Worm (Caenorhabditis elegans) whole organism, L2 larva: ENCODE results near the gene T27D12.1.

ENCODE experiments used
- F13H6.1 ChIP-seq: sonication (generic microtip); optimal IDR thresholded peaks from 2 replicates; lab custom pipeline; 2016; ENCODE audit warnings: missing genetic modification characterization, missing compliant biosample characterization
- R02D3.7 ChIP-seq: fragments of 150-350 bp; optimal IDR thresholded peaks from 2 replicates; lab custom pipeline; 2014; ENCODE audit warnings: missing biosample characterization, missing genetic modification characterization
- Y55F3AM.14 ChIP-seq: fragments of 200-800 bp; sonication (Bioruptor generic); optimal IDR thresholded peaks from 2 replicates; lab custom pipeline; 2018; ENCODE audit warnings: mild to moderate bottlenecking, missing genetic modification characterization, missing compliant biosample characterization
- ZK546.5 ChIP-seq: sonication (generic microtip); optimal IDR thresholded peaks from 2 replicates; lab custom pipeline; 2017; ENCODE audit warnings: missing biosample characterization, missing genetic modification characterization
- ama-1 ChIP-seq: fragments of 150-350 bp; optimal IDR thresholded peaks from 2 replicates; lab custom pipeline; 2018; ENCODE audit warnings: inconsistent platforms
- blmp-1 ChIP-seq: sonication (generic microtip); optimal IDR thresholded peaks from 2 replicates; lab custom pipeline; 2017; ENCODE audit warnings: missing genetic modification characterization, mild to moderate bottlenecking, missing compliant biosample characterization, antibody characterized with exemption, moderate library complexity; ENCODE audit not compliant: insufficient read depth
- ceh-16 ChIP-seq: fragments of 150-350 bp; optimal IDR thresholded peaks from 2 replicates; lab custom pipeline; 2014; ENCODE audit warnings: missing biosample characterization, missing genetic modification characterization
- ceh-82 ChIP-seq: fragments of 150-350 bp; optimal IDR thresholded peaks from 2 replicates; lab custom pipeline; 2014; ENCODE audit warnings: missing biosample characterization, missing genetic modification characterization
- crh-2 ChIP-seq: sonication (generic microtip); optimal IDR thresholded peaks from 2 replicates; lab custom pipeline; 2017; ENCODE audit warnings: missing biosample characterization, missing genetic modification characterization
- dmd-4 ChIP-seq: sonication (generic microtip); optimal IDR thresholded peaks from 2 replicates; lab custom pipeline; 2017; ENCODE audit warnings: missing biosample characterization, missing genetic modification characterization
- egl-27 ChIP-seq: sonication (generic microtip); optimal IDR thresholded peaks from 3 replicates; lab custom pipeline; 2017; ENCODE audit warnings: missing biosample characterization, missing genetic modification reagents, missing genetic modification characterization
- elt-1 ChIP-seq: fragments of 150-350 bp; optimal IDR thresholded peaks from 2 replicates; lab custom pipeline; 2014; ENCODE audit warnings: missing biosample characterization, missing genetic modification characterization
- elt-3 ChIP-seq: sonication (generic microtip); optimal IDR thresholded peaks from 2 replicates; lab custom pipeline; 2017; ENCODE audit warnings: missing biosample characterization, missing genetic modification characterization
- fos-1 ChIP-seq: fragments of 150-350 bp; optimal IDR thresholded peaks from 2 replicates; lab custom pipeline; 2014; ENCODE audit warnings: missing biosample characterization, missing genetic modification characterization
- gmeb-1 ChIP-seq: fragments of 150-350 bp; optimal IDR thresholded peaks from 2 replicates; lab custom pipeline; 2014; ENCODE audit warnings: missing biosample characterization, missing genetic modification characterization
- lin-13 ChIP-seq: fragments of 150-350 bp; optimal IDR thresholded peaks from 2 replicates; lab custom pipeline; 2014; ENCODE audit warnings: missing biosample characterization, missing genetic modification reagents, missing genetic modification characterization
- lsy-2 ChIP-seq, 2 experiments: fragments of 150-350 bp in 1 of 2; sonication (generic microtip) in 1 of 2; optimal IDR thresholded peaks; 2 replicates each; lab custom pipeline; 2014 to 2017; ENCODE audit warnings: missing biosample characterization in 2 of 2, missing genetic modification characterization in 2 of 2
- mab-5 ChIP-seq: fragments of 150-350 bp; optimal IDR thresholded peaks from 2 replicates; lab custom pipeline; 2014; ENCODE audit warnings: missing biosample characterization, missing genetic modification characterization
- mbf-1 ChIP-seq: sonication (generic microtip); optimal IDR thresholded peaks from 2 replicates; lab custom pipeline; 2017; ENCODE audit warnings: missing biosample characterization, missing genetic modification characterization
- mdl-1 ChIP-seq, 2 experiments: fragments of 150-350 bp in 1 of 2; sonication (generic microtip) in 1 of 2; optimal IDR thresholded peaks; 2 replicates each; lab custom pipeline; 2017; ENCODE audit warnings: missing biosample characterization in 2 of 2, missing genetic modification characterization in 2 of 2
- nhr-10 ChIP-seq: sonication (generic microtip); optimal IDR thresholded peaks from 2 replicates; lab custom pipeline; 2017; ENCODE audit warnings: missing biosample characterization, missing genetic modification characterization
- nhr-11 ChIP-seq: fragments of 150-350 bp; optimal IDR thresholded peaks from 2 replicates; lab custom pipeline; 2014; ENCODE audit warnings: missing biosample characterization, missing genetic modification characterization
- nhr-12 ChIP-seq: fragments of 150-350 bp; optimal IDR thresholded peaks from 2 replicates; lab custom pipeline; 2014; ENCODE audit warnings: missing biosample characterization, missing genetic modification characterization
- nhr-129 ChIP-seq: fragments of 150-350 bp; optimal IDR thresholded peaks from 2 replicates; lab custom pipeline; 2014; ENCODE audit warnings: missing biosample characterization, missing genetic modification characterization
- nhr-21 ChIP-seq: fragments of 150-350 bp; optimal IDR thresholded peaks from 2 replicates; lab custom pipeline; 2014; ENCODE audit warnings: missing biosample characterization, missing genetic modification characterization
- nhr-25 ChIP-seq: fragments of 150-350 bp; sonication (generic microtip); optimal IDR thresholded peaks from 3 replicates; lab custom pipeline; 2014; ENCODE audit warnings: missing biosample characterization, missing genetic modification characterization
- nhr-6 ChIP-seq: fragments of 150-350 bp; optimal IDR thresholded peaks from 2 replicates; lab custom pipeline; 2014; ENCODE audit warnings: missing biosample characterization, missing genetic modification characterization
- nhr-77 ChIP-seq: fragments of 150-350 bp; optimal IDR thresholded peaks from 2 replicates; lab custom pipeline; 2014; ENCODE audit warnings: missing biosample characterization, missing genetic modification characterization
- sem-4 ChIP-seq: fragments of 150-350 bp; optimal IDR thresholded peaks from 2 replicates; lab custom pipeline; 2014; ENCODE audit warnings: missing biosample characterization, missing genetic modification reagents, missing genetic modification characterization
- skn-1 ChIP-seq: sonication (generic microtip); optimal IDR thresholded peaks from 2 replicates; lab custom pipeline; 2017; ENCODE audit warnings: missing biosample characterization, missing genetic modification characterization
- sma-3 ChIP-seq: sonication (generic microtip); optimal IDR thresholded peaks from 2 replicates; lab custom pipeline; 2016; ENCODE audit warnings: missing genetic modification reagents, missing genetic modification characterization, missing compliant biosample characterization
- snpc-4 ChIP-seq: fragments of 150-350 bp; optimal IDR thresholded peaks from 2 replicates; lab custom pipeline; 2014; ENCODE audit warnings: missing biosample characterization, missing genetic modification characterization
- unc-39 ChIP-seq: fragments of 150-350 bp; optimal IDR thresholded peaks from 2 replicates; lab custom pipeline; 2014; ENCODE audit warnings: missing biosample characterization, missing genetic modification characterization
- unc-55 ChIP-seq: fragments of 150-350 bp; sonication (generic microtip); optimal IDR thresholded peaks from 3 replicates; lab custom pipeline; 2014; ENCODE audit warnings: missing biosample characterization, missing genetic modification reagents, missing genetic modification characterization
- zag-1 ChIP-seq: fragments of 150-350 bp; optimal IDR thresholded peaks from 2 replicates; lab custom pipeline; 2014; ENCODE audit warnings: missing biosample characterization, missing genetic modification characterization

Gene T27D12.1

DNA sequence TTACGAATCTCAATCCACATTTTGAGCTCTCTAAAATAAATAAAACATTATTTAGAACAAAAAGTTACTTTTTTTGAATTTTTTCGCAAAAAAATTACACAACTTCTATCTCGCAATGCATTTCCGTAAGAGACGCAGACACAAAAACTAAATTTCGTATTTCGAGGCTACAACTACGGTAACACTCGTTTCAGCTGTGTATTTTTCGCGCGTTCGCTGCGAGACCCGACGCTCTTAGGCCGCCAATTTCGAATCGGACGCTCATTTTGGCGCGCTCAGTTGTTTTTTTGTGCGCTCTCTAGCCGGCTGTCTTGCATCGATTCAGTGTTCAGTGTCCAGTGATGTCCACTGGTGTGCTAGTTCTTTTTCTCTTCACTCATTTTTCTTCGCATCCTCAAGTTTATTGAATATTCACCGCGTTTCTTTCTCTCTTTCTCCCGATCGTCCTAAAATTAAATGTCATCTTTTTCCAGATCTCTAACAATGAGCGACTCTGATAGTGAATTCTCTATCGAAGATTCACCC, 32.3 kb downstream of the T27D12.1 start, which contains the start of the genes npp-3 and top-2 (continued):
- TF ChIP-seq mab-5 (tag; lab: Kevin White, UChicago): peak; percentile 85
- TF ChIP-seq sem-4 (tag; lab: Kevin White, UChicago): peak; percentile 69
- TF ChIP-seq mbf-1 (tag; lab: Kevin White, UChicago): no peak
- TF ChIP-seq ama-1: no peak
- peak; percentile 99 for TF ChIP-seq lsy-2 (tag; optimal IDR thresholded peaks at IDR 0.05; lab: Kevin White, UChicago)
- no peak for TF ChIP-seq nhr-12 (tag; lab: Kevin White, UChicago)
- peak; percentile 96 for TF ChIP-seq crh-2 (tag; lab: Kevin White, UChicago)
- peak; percentile 78 for TF ChIP-seq zag-1 (tag; lab: Kevin White, UChicago)
- peak; percentile 75 for TF ChIP-seq ceh-16 (tag; lab: Kevin White, UChicago)
- TF ChIP-seq sma-3 (GFP tag; lab: Kevin White, UChicago): peak; percentile 89
- TF ChIP-seq gmeb-1 (tag; lab: Kevin White, UChicago): peak; percentile 98
- peak; percentile 79 for TF ChIP-seq nhr-6 (tag; lab: Kevin White, UChicago)
- peak; percentile 91 for TF ChIP-seq F13H6.1
- peak; percentile 45 for TF ChIP-seq ceh-82 (tag; lab: Kevin White, UChicago)
- peak; percentile 68 for TF ChIP-seq Y55F3AM.14 (GFP tag; lab: Kevin White, UChicago)
- TF ChIP-seq mdl-1 (tag; optimal IDR thresholded peaks at IDR 0.05; lab: Kevin White, UChicago): peak in 1 of 2 experiments; percentile 62
- no peak for TF ChIP-seq elt-1 (tag; lab: Kevin White, UChicago)
- peak; percentile 72 for TF ChIP-seq R02D3.7 (tag; lab: Kevin White, UChicago)
- peak; percentile 79 for TF ChIP-seq ZK546.5 (tag; lab: Kevin White, UChicago)

DNA sequence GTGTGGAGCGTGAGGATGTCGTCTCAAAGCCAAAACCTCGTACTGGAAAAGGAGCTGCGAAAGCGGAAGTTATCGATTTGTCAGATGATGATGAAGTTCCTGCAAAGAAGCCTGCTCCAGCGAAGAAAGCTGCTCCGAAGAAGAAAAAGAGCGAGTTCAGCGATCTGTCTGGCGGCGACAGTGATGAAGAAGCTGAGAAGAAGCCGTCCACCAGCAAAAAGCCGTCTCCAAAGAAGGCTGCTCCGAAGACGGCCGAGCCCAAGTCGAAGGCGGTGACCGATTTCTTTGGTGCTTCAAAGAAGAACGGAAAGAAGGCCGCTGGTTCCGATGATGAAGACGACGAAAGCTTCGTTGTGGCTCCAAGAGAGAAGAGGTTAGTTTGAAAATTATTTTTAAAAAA, 37.4 kb downstream of the T27D12.1 start:
- TF ChIP-seq ZK546.5 (tag; lab: Kevin White, UChicago): no peak
- no peak for TF ChIP-seq nhr-6 (tag; lab: Kevin White, UChicago)
- no peak for TF ChIP-seq zag-1 (tag; lab: Kevin White, UChicago)
- TF ChIP-seq gmeb-1 (tag; lab: Kevin White, UChicago): no peak
- no peak for TF ChIP-seq dmd-4 (tag; lab: Kevin White, UChicago)
- no peak for TF ChIP-seq ama-1
- no peak for TF ChIP-seq sma-3 (GFP tag; lab: Kevin White, UChicago)
- TF ChIP-seq nhr-21 (tag; lab: Kevin White, UChicago): no peak
- no peak for TF ChIP-seq mdl-1 (tag; optimal IDR thresholded peaks at IDR 0.05; lab: Kevin White, UChicago)
- TF ChIP-seq lin-13 (GFP tag; lab: Kevin White, UChicago): no peak
- TF ChIP-seq snpc-4 (tag; lab: Kevin White, UChicago): no peak
- no peak for TF ChIP-seq blmp-1 (tag; lab: Kevin White, UChicago)

DNA sequence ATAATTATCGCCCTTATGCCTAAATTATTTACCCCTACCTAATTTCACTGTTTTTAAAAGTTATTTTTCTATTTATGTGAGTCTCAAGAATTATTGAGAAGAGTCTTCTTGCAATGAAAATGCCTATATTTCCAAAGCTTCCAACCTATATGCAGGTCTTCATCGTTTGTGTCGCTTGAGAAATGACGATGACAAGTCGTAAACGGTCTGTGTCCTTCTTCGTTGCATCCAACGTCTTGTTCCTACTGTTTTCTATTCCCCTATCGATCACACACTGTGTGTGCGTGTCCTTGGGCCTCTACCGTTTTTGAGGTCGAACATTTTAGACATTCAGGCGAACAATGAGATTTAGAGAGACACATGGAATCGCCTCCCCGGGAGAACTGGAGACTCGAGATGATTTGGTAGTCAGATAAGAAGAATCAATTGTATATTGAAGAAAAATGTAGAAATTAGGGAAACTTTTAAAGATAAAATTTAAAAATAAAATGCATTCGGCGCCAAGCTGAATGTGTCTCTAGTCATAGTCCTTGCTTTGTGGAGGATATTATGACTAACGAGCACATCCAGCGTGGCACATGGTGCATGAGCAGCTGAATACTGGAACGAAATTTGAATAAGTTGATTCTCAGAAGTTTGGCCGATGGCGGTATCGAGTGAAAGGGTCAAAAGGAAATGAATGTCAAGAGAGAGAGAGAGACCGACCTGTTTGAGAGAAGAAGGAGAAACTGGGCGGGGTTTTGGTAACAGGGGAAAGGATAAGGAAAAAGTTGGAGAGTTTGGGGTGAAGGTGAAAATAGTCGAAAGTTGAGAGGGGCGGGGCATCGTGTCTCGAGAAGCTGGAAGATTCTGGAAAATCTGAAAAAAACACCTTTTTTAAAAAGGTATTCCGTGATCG, 38.3 kb downstream of the T27D12.1 start:
- TF ChIP-seq nhr-129 (tag; lab: Kevin White, UChicago): peak; percentile 36
- TF ChIP-seq nhr-10 (tag; lab: Kevin White, UChicago): no peak
- peak; percentile 97 for TF ChIP-seq blmp-1 (tag; lab: Kevin White, UChicago)
- TF ChIP-seq unc-55 (GFP tag; lab: Kevin White, UChicago): no peak
- no peak for TF ChIP-seq unc-39
- peak; percentile 69 for TF ChIP-seq nhr-25 (tag; lab: Kevin White, UChicago)
- no peak for TF ChIP-seq ZK546.5 (tag; lab: Kevin White, UChicago)
- TF ChIP-seq elt-1 (tag; lab: Kevin White, UChicago): no peak
- TF ChIP-seq gmeb-1 (tag; lab: Kevin White, UChicago): no peak
- TF ChIP-seq nhr-77 (tag; lab: Kevin White, UChicago): no peak
- peak; percentile 10 for TF ChIP-seq ceh-16 (tag; lab: Kevin White, UChicago)
- TF ChIP-seq mbf-1 (tag; lab: Kevin White, UChicago): no peak
- no peak for TF ChIP-seq elt-3
- peak; percentile 17 for TF ChIP-seq crh-2 (tag; lab: Kevin White, UChicago)
- peak; percentile 64 for TF ChIP-seq ama-1
- TF ChIP-seq skn-1 (tag; lab: Kevin White, UChicago): no peak
- TF ChIP-seq nhr-11: no peak
- no peak for TF ChIP-seq mdl-1 (tag; optimal IDR thresholded peaks at IDR 0.05; lab: Kevin White, UChicago)
- no peak for TF ChIP-seq ceh-82 (tag; lab: Kevin White, UChicago)
- TF ChIP-seq egl-27 (tag; lab: Kevin White, UChicago): no peak
- no peak for TF ChIP-seq mab-5 (tag; lab: Kevin White, UChicago)
- no peak for TF ChIP-seq fos-1 (tag; lab: Kevin White, UChicago)
